Fruit fly (Drosophila melanogaster) S2 (cell line): ENCODE results near the gene CG3337.

Experiments
- CG8478 ChIP-seq: fragments of >200 bp; optimal IDR thresholded peaks from 2 replicates; lab custom pipeline; 2018
- CTCF ChIP-seq, 2 experiments: fragments of >200 bp; optimal IDR thresholded peaks; 2 replicates each; lab custom pipeline; 2018

CG3337 gene

DNA sequence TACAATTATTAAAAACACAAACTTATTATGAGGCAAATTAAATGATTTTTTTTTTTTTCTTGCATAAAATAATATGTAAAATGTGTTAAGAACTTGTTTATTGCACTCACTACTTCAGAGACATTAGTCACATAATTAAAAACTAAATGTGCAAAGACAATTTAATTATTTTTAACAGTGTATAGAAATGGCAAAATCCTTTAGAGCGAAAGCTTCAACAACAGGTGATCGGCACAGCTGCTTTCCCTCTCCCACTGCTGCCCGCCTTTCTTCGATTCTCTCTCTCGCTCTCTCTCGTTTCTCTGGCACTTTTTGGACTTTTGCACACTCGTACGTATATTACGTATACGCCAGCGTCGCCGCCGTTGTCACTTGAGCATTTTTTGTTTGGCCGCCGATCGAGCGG lies 43.0 kb downstream of the CG3337 start:
- no peak for TF ChIP-seq CTCF (optimal IDR thresholded peaks at IDR 0.05; lab: Kevin White, UChicago)

DNA sequence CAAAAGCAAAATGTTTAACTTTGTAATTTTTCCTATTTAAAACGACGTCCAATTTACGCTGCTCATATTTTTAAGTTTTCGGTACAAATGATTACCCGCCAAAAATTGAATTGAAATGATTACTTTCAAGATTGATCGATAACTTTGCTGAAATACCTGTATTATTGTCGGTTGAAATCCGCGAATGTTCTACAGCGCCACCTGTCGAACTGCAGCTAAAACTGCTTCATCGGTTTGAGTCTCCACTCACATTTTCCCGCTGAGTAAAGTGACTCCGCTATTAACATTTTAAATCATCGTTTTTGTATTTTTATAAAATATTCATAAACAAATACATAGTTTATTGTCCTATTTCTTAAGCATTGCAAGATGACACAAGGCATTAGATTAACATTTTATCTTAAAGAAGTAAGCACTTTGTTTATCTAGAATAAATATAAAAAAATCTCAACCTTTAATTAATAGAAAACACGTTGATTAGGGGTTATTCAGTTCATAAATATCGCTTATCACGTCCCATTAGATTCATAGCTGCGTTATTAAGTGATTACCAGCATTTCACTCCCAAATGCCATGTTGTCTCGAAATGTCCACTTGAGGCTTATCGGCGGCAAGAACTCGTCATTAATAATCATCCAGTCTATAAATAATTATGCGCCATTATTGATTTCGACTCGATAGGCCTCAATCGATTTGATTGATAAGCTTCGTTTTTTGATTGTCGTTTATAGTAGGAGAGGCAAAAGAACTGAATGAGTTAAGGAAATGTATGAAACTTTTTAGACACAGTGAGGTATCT lies 43.6 kb downstream of the CG3337 start:
- TF ChIP-seq CG8478 (lab: Kevin White, UChicago) (no peak), CTCF (optimal IDR thresholded peaks at IDR 0.05; lab: Kevin White, UChicago) (peak; percentile 93 to 97)

DNA sequence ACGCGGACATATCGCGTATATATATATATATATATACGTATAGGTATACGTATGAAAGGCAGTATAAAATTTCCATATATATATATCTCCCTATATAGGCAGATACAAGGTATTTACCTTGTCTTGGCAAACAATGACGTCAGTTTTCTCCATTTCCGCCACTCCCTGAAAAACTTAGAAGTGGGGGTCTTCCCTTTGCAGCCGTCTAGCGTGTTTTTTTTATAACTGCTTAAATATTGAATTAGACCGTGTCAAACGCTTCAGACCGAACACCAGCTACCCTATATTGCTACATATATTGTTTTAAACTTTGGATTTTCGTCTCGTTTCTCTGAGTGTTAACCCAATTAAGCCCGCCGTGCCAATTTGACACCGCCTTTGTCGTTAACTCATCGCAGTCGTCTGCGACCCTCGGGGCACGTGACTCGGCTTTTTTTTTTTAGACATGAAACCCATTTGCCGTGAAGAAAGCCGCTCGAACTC lies 46.7 kb downstream of the CG3337 start:
- TF ChIP-seq CG8478 (lab: Kevin White, UChicago) (no peak), CTCF (optimal IDR thresholded peaks at IDR 0.05; lab: Kevin White, UChicago) (no peak)
